Fruit fly (Drosophila melanogaster): Measurements from ENCODE around the gene COX7A.

DNA sequence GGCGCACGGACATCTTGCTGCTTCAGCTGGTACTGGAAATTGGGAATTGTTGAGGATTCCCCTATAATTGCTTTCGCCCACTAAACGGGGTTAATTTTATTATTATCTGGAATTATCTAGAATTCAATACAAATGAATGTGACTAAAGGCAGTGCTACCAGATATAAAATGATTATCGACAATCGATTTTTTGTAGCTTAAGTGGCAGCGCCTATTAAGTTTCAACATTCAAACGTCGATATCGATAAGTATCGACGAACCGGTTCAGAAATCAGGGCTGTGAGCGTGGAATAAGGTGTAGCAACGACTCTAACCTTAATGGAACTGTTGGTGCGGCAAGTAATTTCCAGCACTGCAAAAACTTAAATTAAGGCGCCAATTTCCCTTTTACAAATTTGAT is 35.7 kb downstream of the COX7A start, which contains the start of gene Sgt1:
- TF ChIP-seq rib (GFP tag; IDR thresholded peaks at IDR 0.05) (no peak), CG10654 (GFP tag; optimal IDR thresholded peaks at IDR 0.05) (no peak), CG18476 (GFP tag; optimal IDR thresholded peaks at IDR 0.05) (no peak), run (tag; optimal IDR thresholded peaks at IDR 0.05) (no peak), Nf-YA (GFP tag; IDR thresholded peaks at IDR 0.05) (no peak), ato (GFP tag; IDR thresholded peaks at IDR 0.05; ENCODE audit: partially characterized antibody) (peak; percentile 99), lola (GFP tag; optimal IDR thresholded peaks at IDR 0.05) (no peak), tgo (GFP tag; IDR thresholded peaks at IDR 0.05) (no peak), CG8388 (GFP tag; optimal IDR thresholded peaks at IDR 0.05) (no peak), CG12299 (tag; optimal IDR thresholded peaks at IDR 0.05) (no peak)
